Fruit fly (Drosophila melanogaster): ENCODE data around the gene mtgo.

mtgo gene

DNA sequence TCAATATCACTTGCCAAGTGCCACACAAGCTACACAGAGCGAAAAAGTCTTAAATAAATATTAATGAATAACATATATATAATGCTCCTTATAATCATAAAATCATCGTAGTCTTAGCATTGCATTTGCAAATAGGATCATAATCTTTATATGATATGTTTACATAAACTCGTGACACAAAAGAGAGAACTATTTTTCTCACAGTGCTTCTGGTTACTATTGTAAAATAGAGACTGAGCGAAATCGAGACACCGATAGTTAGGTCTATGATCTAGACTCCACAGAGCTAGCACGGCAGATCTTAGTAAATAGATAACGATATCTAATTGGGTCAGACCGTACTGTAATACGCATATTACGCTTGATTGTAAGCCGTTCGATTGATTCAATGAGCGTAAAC lies 164.9 kb downstream of the mtgo start (continued):
- TF ChIP-seq exex (tag; optimal IDR thresholded peaks at IDR 0.05) = no peak
- no peak for TF ChIP-seq tup (GFP tag; optimal IDR thresholded peaks at IDR 0.05)
- TF ChIP-seq gem (tag; optimal IDR thresholded peaks at IDR 0.05) = peak; percentile 89
- no peak for TF ChIP-seq dati (GFP tag; IDR thresholded peaks at IDR 0.05)
- peak; percentile 74 for TF ChIP-seq CG7556 (GFP tag; optimal IDR thresholded peaks at IDR 0.05)
- peak; percentile 55 for TF ChIP-seq CG4820 (GFP tag; optimal IDR thresholded peaks at IDR 0.05)
- TF ChIP-seq ftz-f1 (GFP tag; optimal IDR thresholded peaks at IDR 0.05) = no peak
- TF ChIP-seq CG9215 (GFP tag; IDR thresholded peaks at IDR 0.05) = no peak
- peak; percentile 9; the same call in 1 of the 2 replicates for TF ChIP-seq CG10959 (GFP tag; IDR thresholded peaks at IDR 0.05)
- peak; percentile 68 for TF ChIP-seq CG3407 (GFP tag; optimal IDR thresholded peaks at IDR 0.05)
- peak; percentile 38 for TF ChIP-seq CG30431 (GFP tag; optimal IDR thresholded peaks at IDR 0.05)
- TF ChIP-seq Mes4 (GFP tag; optimal IDR thresholded peaks at IDR 0.05) = no peak
- TF ChIP-seq ro (GFP tag; IDR thresholded peaks at IDR 0.05) = no peak
- TF ChIP-seq Ada2b (GFP tag; IDR thresholded peaks at IDR 0.05) = peak; percentile 86
- peak; percentile 60 for TF ChIP-seq Ravus (GFP tag; IDR thresholded peaks at IDR 0.05)
- peak; percentile 22 for TF ChIP-seq odd (GFP tag; optimal IDR thresholded peaks at IDR 0.05)
- TF ChIP-seq yki (optimal IDR thresholded peaks at IDR 0.05) = no peak
- TF ChIP-seq CG8281 (tag; optimal IDR thresholded peaks at IDR 0.05) = no peak
- TF ChIP-seq CHES-1-like (GFP tag; optimal IDR thresholded peaks at IDR 0.05) = peak; percentile 5
- TF ChIP-seq chn (GFP tag; optimal IDR thresholded peaks at IDR 0.05) = peak; percentile 18
- TF ChIP-seq CG6175 (GFP tag; IDR thresholded peaks at IDR 0.05) = no peak
- TF ChIP-seq H2.0 (GFP tag; IDR thresholded peaks at IDR 0.05) = peak; percentile 80
- no peak for TF ChIP-seq CG8478 (optimal IDR thresholded peaks at IDR 0.05)
- peak; percentile 83 for TF ChIP-seq CG13424 (tag; optimal IDR thresholded peaks at IDR 0.05)
- TF ChIP-seq CG7357 (GFP tag; IDR thresholded peaks at IDR 0.05) = no peak
- no peak for TF ChIP-seq Antp (GFP tag; optimal IDR thresholded peaks at IDR 0.05)
- TF ChIP-seq Hsf (GFP tag; optimal IDR thresholded peaks at IDR 0.05) = peak; percentile 48
- TF ChIP-seq cg (GFP tag; optimal IDR thresholded peaks at IDR 0.05) = no peak
- TF ChIP-seq grn (GFP tag; optimal IDR thresholded peaks at IDR 0.05) = peak; percentile 71
- peak; percentile 86 for TF ChIP-seq dysf (GFP tag; IDR thresholded peaks at IDR 0.05)
- no peak for TF ChIP-seq scrt (GFP tag; optimal IDR thresholded peaks at IDR 0.05)
- no peak for TF ChIP-seq dimm (GFP tag; IDR thresholded peaks at IDR 0.05)
- TF ChIP-seq aop (GFP tag; IDR thresholded peaks at IDR 0.05) = 0 out of 2 replicates have a peak, but pooled peaks have one; percentile 20
- TF ChIP-seq Ssrp (tag; optimal IDR thresholded peaks at IDR 0.05) = peak; percentile 72
- peak; percentile 81 for TF ChIP-seq lmd (GFP tag; IDR thresholded peaks at IDR 0.05)
- peak; percentile 22; the same call in 1 of the 3 replicates for TF ChIP-seq Optix (GFP tag; IDR thresholded peaks at IDR 0.05)
- TF ChIP-seq ATbp (GFP tag; optimal IDR thresholded peaks at IDR 0.05) = peak; percentile 60
- TF ChIP-seq Sry-δ (GFP tag; optimal IDR thresholded peaks at IDR 0.05) = no peak
- peak; percentile 51 for TF ChIP-seq fd96Cb (tag; optimal IDR thresholded peaks at IDR 0.05)
- no peak for TF ChIP-seq CG14860 (GFP tag; IDR thresholded peaks at IDR 0.05; ENCODE audit: partially characterized antibody)
- TF ChIP-seq Bteb2 (GFP tag; optimal IDR thresholded peaks at IDR 0.05) = peak; percentile 27
- TF ChIP-seq CG9932 (GFP tag; IDR thresholded peaks at IDR 0.05) = peak; percentile 74
- no peak for TF ChIP-seq CG16815 (GFP tag; optimal IDR thresholded peaks at IDR 0.05)
- TF ChIP-seq tna (GFP tag; IDR thresholded peaks at IDR 0.05; ENCODE audit: partially characterized antibody) = no peak
- no peak for TF ChIP-seq pzg (GFP tag; optimal IDR thresholded peaks at IDR 0.05)
- no peak for TF ChIP-seq Xrp1 (GFP tag; IDR thresholded peaks at IDR 0.05)
- peak; percentile 55 for TF ChIP-seq Nf-YB (GFP tag; optimal IDR thresholded peaks at IDR 0.05)
- TF ChIP-seq CG8944 (GFP tag; optimal IDR thresholded peaks at IDR 0.05) = no peak
- TF ChIP-seq CG12236 (GFP tag; optimal IDR thresholded peaks at IDR 0.05) = no peak
- no peak for TF ChIP-seq stwl (tag; optimal IDR thresholded peaks at IDR 0.05)
- TF ChIP-seq CG11560 (tag; IDR thresholded peaks at IDR 0.05) = peak; percentile 46; the same call in 1 of the 3 replicates
- TF ChIP-seq Stat92E (GFP tag; optimal IDR thresholded peaks at IDR 0.05) = no peak

All from whole organism, embryonic.